Fruit fly (Drosophila melanogaster): ENCODE results near the gene mRpL9.

The mRpL9 gene

dm6 chr3R:15367477-15367876, 36.9 kb downstream of the mRpL9 start, which contains the start of gene CG34404 (continued):
- TF ChIP-seq CG2120 (GFP tag; optimal IDR thresholded peaks at IDR 0.05) (peak; percentile 15), MESR4 (GFP tag; optimal IDR thresholded peaks at IDR 0.05) (peak; percentile 38), Eip74EF (GFP tag; optimal IDR thresholded peaks at IDR 0.05) (no peak), cg (GFP tag; optimal IDR thresholded peaks at IDR 0.05) (peak; percentile 54), YL-1 (GFP tag; optimal IDR thresholded peaks at IDR 0.05) (peak; percentile 9), insv (GFP tag; optimal IDR thresholded peaks at IDR 0.05) (peak; percentile 61 to 96), her (GFP tag; optimal IDR thresholded peaks at IDR 0.05) (peak; percentile 4), HLH4C (GFP tag; IDR thresholded peaks at IDR 0.05; ENCODE audit: partially characterized antibody) (peak; percentile 42; the same call in 1 of the 3 replicates), CG2116 (GFP tag; optimal IDR thresholded peaks at IDR 0.05) (peak; percentile 41), sob (GFP tag; IDR thresholded peaks at IDR 0.05) (peak; percentile 22; the same call in 1 of the 2 replicates), Ets97D (GFP tag; optimal IDR thresholded peaks at IDR 0.05) (peak; percentile 4), CG8290 (GFP tag; optimal IDR thresholded peaks at IDR 0.05) (no peak), CG8290 (tag; optimal IDR thresholded peaks at IDR 0.05) (peak in 1 of 2 experiments; percentile 28), CG15514 (GFP tag; optimal IDR thresholded peaks at IDR 0.05) (peak; percentile 50), CG16813 (GFP tag; IDR thresholded peaks at IDR 0.05; ENCODE audit: partially characterized antibody) (0 out of 3 replicates have a peak, but pooled peaks have one; percentile 26), Med (GFP tag) (peak; percentile 66), pum (GFP tag; optimal IDR thresholded peaks at IDR 0.05) (no peak), crp (GFP tag; optimal IDR thresholded peaks at IDR 0.05) (peak in 1 of 2 experiments; percentile 36), chinmo (GFP tag; IDR thresholded peaks at IDR 0.05; ENCODE audit: partially characterized antibody) (0 out of 4 replicates have a peak, but pooled peaks have one; percentile 57), CG17328 (GFP tag; IDR thresholded peaks at IDR 0.05) (no peak), CG10267 (tag; optimal IDR thresholded peaks at IDR 0.05) (peak; percentile 93), unc-4 (GFP tag; IDR thresholded peaks at IDR 0.05; ENCODE audit: partially characterized antibody) (0 out of 2 replicates have a peak, but pooled peaks have one; percentile 24), pros (GFP tag; optimal IDR thresholded peaks at IDR 0.05) (no peak), CG14710 (tag; optimal IDR thresholded peaks at IDR 0.05) (peak; percentile 42), Mes4 (GFP tag; optimal IDR thresholded peaks at IDR 0.05) (no peak), ara (GFP tag; IDR thresholded peaks at IDR 0.05) (no peak), unpg (GFP tag; optimal IDR thresholded peaks at IDR 0.05) (peak; percentile 6), E2f2 (GFP tag; IDR thresholded peaks at IDR 0.05) (peak; percentile 89), Side (GFP tag; optimal IDR thresholded peaks at IDR 0.05) (peak; percentile 19), tll (GFP tag; optimal IDR thresholded peaks at IDR 0.05) (no peak), Sry-δ (GFP tag; optimal IDR thresholded peaks at IDR 0.05) (peak; percentile 31), ken (GFP tag; IDR thresholded peaks at IDR 0.05) (0 out of 3 replicates have a peak, but pooled peaks have one; percentile 25), eyg (GFP tag; optimal IDR thresholded peaks at IDR 0.05) (no peak), bab2 (GFP tag; optimal IDR thresholded peaks at IDR 0.05) (no peak), Dp (GFP tag; optimal IDR thresholded peaks at IDR 0.05) (peak; percentile 85), stwl (tag; optimal IDR thresholded peaks at IDR 0.05) (peak; percentile 45), Scr (GFP tag; IDR thresholded peaks at IDR 0.05; ENCODE audit: partially characterized antibody) (peak; percentile 54; the same call in 1 of the 2 replicates), Elba2 (GFP tag; optimal IDR thresholded peaks at IDR 0.05) (peak; percentile 31), Dref (GFP tag; IDR thresholded peaks at IDR 0.05) (peak; percentile 73)

- TF ChIP-seq unc-4 (GFP tag; IDR thresholded peaks at IDR 0.05; ENCODE audit: partially characterized antibody) (0 out of 2 replicates have a peak, but pooled peaks have one; percentile 30), Hr3 (GFP tag; optimal IDR thresholded peaks at IDR 0.05) (no peak), sna (GFP tag; IDR thresholded peaks at IDR 0.05; ENCODE audit: partially characterized antibody) (no peak), CG17912 (GFP tag; optimal IDR thresholded peaks at IDR 0.05) (no peak), hth (optimal IDR thresholded peaks at IDR 0.05) (no peak), onecut (GFP tag; IDR thresholded peaks at IDR 0.05) (peak; percentile 48), kah (GFP tag; optimal IDR thresholded peaks at IDR 0.05) (no peak), MBD-R2 (GFP tag; IDR thresholded peaks at IDR 0.05) (0 out of 2 replicates have a peak, but pooled peaks have one; percentile 11), D (optimal IDR thresholded peaks at IDR 0.05) (no peak), D (GFP tag; optimal IDR thresholded peaks at IDR 0.05) (no peak), Hr39 (optimal IDR thresholded peaks at IDR 0.05) (no peak), gfzf (GFP tag; optimal IDR thresholded peaks at IDR 0.05) (no peak), MESR4 (GFP tag; optimal IDR thresholded peaks at IDR 0.05) (peak; percentile 44), CG7987 (GFP tag; optimal IDR thresholded peaks at IDR 0.05) (no peak)
Observed at dm6 chr3R:15369742-15370141, 39.2 kb downstream of the mRpL9 start, which contains the start of gene CG14868. TSS of gene CG14868 (minus strand) at chr3R:15369945.
